Worm (Caenorhabditis elegans) whole organism, L1 larva: Measurements from ENCODE around the gene F11A10.5.

Experiments
- C34B4.2 ChIP-seq: sonication (generic microtip); optimal IDR thresholded peaks from 2 replicates; lab custom pipeline; 2017; ENCODE audit warnings: mild to moderate bottlenecking, missing genetic modification characterization, missing compliant biosample characterization
- F16B12.6 ChIP-seq: fragments of 150-350 bp; optimal IDR thresholded peaks from 2 replicates; lab custom pipeline; 2014; ENCODE audit warnings: missing biosample characterization, missing genetic modification characterization
- Y116A8C.19 ChIP-seq: sonication (generic microtip); optimal IDR thresholded peaks from 2 replicates; lab custom pipeline; 2016; ENCODE audit warnings: missing compliant biosample characterization, missing genetic modification characterization, borderline replicate concordance
- alr-1 ChIP-seq: fragments of 200-800 bp; sonication (Bioruptor generic); optimal IDR thresholded peaks from 2 replicates; lab custom pipeline; 2018; ENCODE audit warnings: borderline replicate concordance, mild to moderate bottlenecking, missing genetic modification characterization, missing compliant biosample characterization
- ama-1 ChIP-seq: fragments of 150-350 bp; optimal IDR thresholded peaks from 2 replicates; lab custom pipeline; 2014
- blmp-1 ChIP-seq: fragments of 150-350 bp; optimal IDR thresholded peaks from 2 replicates; lab custom pipeline; 2014; ENCODE audit warnings: missing biosample characterization, missing genetic modification characterization
- ceh-63 ChIP-seq: fragments of 200-800 bp; sonication (Bioruptor generic); optimal IDR thresholded peaks from 2 replicates; lab custom pipeline; 2018; ENCODE audit warnings: mild to moderate bottlenecking, missing genetic modification characterization, missing compliant biosample characterization
- ceh-8 ChIP-seq: fragments of 200-800 bp; sonication (Bioruptor generic); optimal IDR thresholded peaks from 2 replicates; lab custom pipeline; 2018; ENCODE audit warnings: mild to moderate bottlenecking, missing genetic modification characterization, moderate library complexity, missing compliant biosample characterization
- ceh-82 ChIP-seq, 3 experiments: fragments of 150-350 bp in 1 of 3; sonication (generic microtip) in 2 of 3; optimal IDR thresholded peaks; 2 replicates each; lab custom pipeline; 2014 to 2017; ENCODE audit warnings: missing biosample characterization in 3 of 3, missing genetic modification characterization in 3 of 3
- ces-1 ChIP-seq: fragments of 150-350 bp; optimal IDR thresholded peaks from 2 replicates; lab custom pipeline; 2014; ENCODE audit warnings: missing biosample characterization, missing genetic modification reagents, missing genetic modification characterization
- dpl-1 ChIP-seq, 3 experiments: fragments of 150-350 bp in 2 of 3; sonication (generic microtip) in 1 of 3; optimal IDR thresholded peaks; 2 replicates each; lab custom pipeline; 2014 to 2017; ENCODE audit warnings: missing biosample characterization in 3 of 3, missing genetic modification characterization in 3 of 3, missing genetic modification reagents in 3 of 3
- dsc-1 ChIP-seq: sonication (generic microtip); optimal IDR thresholded peaks from 2 replicates; lab custom pipeline; 2016; ENCODE audit warnings: mild to moderate bottlenecking, missing genetic modification characterization, missing compliant biosample characterization
- efl-1 ChIP-seq, 4 experiments: fragments of 150-350 bp; optimal IDR thresholded peaks in 3 of 4; peaks in 1 of 4; 1 replicate in 1 of 4; 2 replicates in 3 of 4; lab custom pipeline; 2014; ENCODE audit warnings: missing biosample characterization in 2 of 4, missing genetic modification characterization in 2 of 4, missing genetic modification reagents in 2 of 4
- efl-3 ChIP-seq: fragments of 200-800 bp; sonication (Bioruptor generic); optimal IDR thresholded peaks from 2 replicates; lab custom pipeline; 2018; ENCODE audit warnings: mild to moderate bottlenecking, missing genetic modification characterization, missing compliant biosample characterization
- egl-13 ChIP-seq: sonication (generic microtip); optimal IDR thresholded peaks from 2 replicates; lab custom pipeline; 2016; ENCODE audit warnings: missing genotype, missing genetic modification reagents, missing genetic modification characterization, missing compliant biosample characterization
- elt-2 ChIP-seq: sonication (generic microtip); optimal IDR thresholded peaks from 2 replicates; lab custom pipeline; 2016; ENCODE audit warnings: missing genetic modification characterization, mild to moderate bottlenecking, inconsistent platforms, missing compliant biosample characterization, missing genetic modification reagents
- ets-5 ChIP-seq: fragments of 200-800 bp; sonication (Bioruptor generic); IDR thresholded peaks from 2 replicates; pipeline ENCODE4 v1.3.6; 2022; ENCODE audit warnings: missing genetic modification characterization, missing compliant biosample characterization
- fkh-10 ChIP-seq: sonication (generic microtip); optimal IDR thresholded peaks from 2 replicates; lab custom pipeline; 2017; ENCODE audit warnings: missing biosample characterization, missing genetic modification reagents, missing genetic modification characterization
- fkh-4 ChIP-seq: sonication (generic microtip); optimal IDR thresholded peaks from 2 replicates; lab custom pipeline; 2016; ENCODE audit warnings: missing compliant biosample characterization, missing genetic modification characterization, borderline replicate concordance
- fkh-8 ChIP-seq: sonication (generic microtip); optimal IDR thresholded peaks from 2 replicates; lab custom pipeline; 2016; ENCODE audit warnings: mild to moderate bottlenecking, missing genetic modification characterization, missing compliant biosample characterization
- hpl-2 ChIP-seq: fragments of 150-350 bp; optimal IDR thresholded peaks from 2 replicates; lab custom pipeline; 2014; ENCODE audit warnings: missing biosample characterization, missing genetic modification reagents, missing genetic modification characterization
- isw-1 ChIP-seq: fragments of 200-800 bp; sonication (Bioruptor generic); IDR thresholded peaks from 2 replicates; pipeline ENCODE4 v1.3.6; 2022; ENCODE audit warnings: missing genetic modification characterization, missing compliant biosample characterization
- jun-1 ChIP-seq: fragments of 150-350 bp; optimal IDR thresholded peaks from 2 replicates; lab custom pipeline; 2014; ENCODE audit warnings: missing biosample characterization, missing genetic modification reagents, missing genetic modification characterization
- lin-13 ChIP-seq: fragments of 150-350 bp; optimal IDR thresholded peaks from 2 replicates; lab custom pipeline; 2014; ENCODE audit warnings: missing biosample characterization, missing genetic modification reagents, missing genetic modification characterization
- lin-14 ChIP-seq: fragments of 200-800 bp; sonication (Bioruptor generic); optimal IDR thresholded peaks from 2 replicates; lab custom pipeline; 2018; ENCODE audit warnings: mild to moderate bottlenecking, missing genetic modification characterization, moderate library complexity, missing compliant biosample characterization
- lin-15B ChIP-seq: fragments of 150-350 bp; sonication (generic microtip); optimal IDR thresholded peaks from 3 replicates; lab custom pipeline; 2014; ENCODE audit warnings: missing biosample characterization, missing genetic modification characterization
- lin-35 ChIP-seq, 2 experiments: fragments of 150-350 bp; optimal IDR thresholded peaks; 2 replicates each; lab custom pipeline; 2014; ENCODE audit warnings: missing biosample characterization in 2 of 2, missing genetic modification characterization in 2 of 2, missing genetic modification reagents in 2 of 2
- lin-39 ChIP-seq: fragments of 150-350 bp; optimal IDR thresholded peaks from 2 replicates; lab custom pipeline; 2014; ENCODE audit warnings: missing biosample characterization, missing genetic modification reagents, missing genetic modification characterization
- lsy-2 ChIP-seq, 2 experiments: fragments of 150-350 bp; optimal IDR thresholded peaks; 2 replicates each; lab custom pipeline; 2014; ENCODE audit warnings: missing biosample characterization in 2 of 2, missing genetic modification characterization in 2 of 2
- nhr-11 ChIP-seq: fragments of 150-350 bp; optimal IDR thresholded peaks from 2 replicates; lab custom pipeline; 2014; ENCODE audit warnings: missing biosample characterization, missing genetic modification characterization
- nhr-237 ChIP-seq: fragments of 150-350 bp; optimal IDR thresholded peaks from 2 replicates; lab custom pipeline; 2014; ENCODE audit warnings: missing biosample characterization, missing genetic modification characterization
- nhr-47 ChIP-seq: sonication (generic microtip); optimal IDR thresholded peaks from 2 replicates; lab custom pipeline; 2016; ENCODE audit warnings: mild to moderate bottlenecking, missing genetic modification characterization, moderate library complexity, missing compliant biosample characterization
- nhr-71 ChIP-seq: sonication (generic microtip); optimal IDR thresholded peaks from 2 replicates; lab custom pipeline; 2016; ENCODE audit warnings: mild to moderate bottlenecking, missing genetic modification characterization, moderate library complexity, missing compliant biosample characterization
- nhr-76 ChIP-seq: sonication (generic microtip); optimal IDR thresholded peaks from 2 replicates; lab custom pipeline; 2017; ENCODE audit warnings: missing biosample characterization, missing genetic modification characterization
- nhr-77 ChIP-seq: fragments of 150-350 bp; optimal IDR thresholded peaks from 2 replicates; lab custom pipeline; 2014; ENCODE audit warnings: missing biosample characterization, missing genetic modification characterization
- nhr-85 ChIP-seq: sonication (generic microtip); peaks from one replicate; lab custom pipeline; 2016; ENCODE audit warnings: missing genetic modification characterization, inconsistent platforms, missing compliant biosample characterization
- pag-3 ChIP-seq: sonication (generic microtip); optimal IDR thresholded peaks from 2 replicates; lab custom pipeline; 2017; ENCODE audit warnings: missing genetic modification characterization, mild to moderate bottlenecking, missing compliant biosample characterization, antibody characterized with exemption, borderline replicate concordance; ENCODE audit not compliant: insufficient read depth
- pax-3 ChIP-seq: fragments of 200-800 bp; sonication (Bioruptor generic); optimal IDR thresholded peaks from 2 replicates; lab custom pipeline; 2018; ENCODE audit warnings: mild to moderate bottlenecking, missing genetic modification characterization, moderate library complexity, missing compliant biosample characterization
- skn-1 ChIP-seq: fragments of 150-350 bp; optimal IDR thresholded peaks from 2 replicates; lab custom pipeline; 2014; ENCODE audit warnings: missing biosample characterization, missing genetic modification characterization
- snpc-4 ChIP-seq: fragments of 150-350 bp; optimal IDR thresholded peaks from 2 replicates; lab custom pipeline; 2014; ENCODE audit warnings: missing biosample characterization, missing genetic modification characterization
- sox-4 ChIP-seq: sonication (generic microtip); optimal IDR thresholded peaks from 2 replicates; lab custom pipeline; 2016; ENCODE audit warnings: missing genetic modification characterization, missing compliant biosample characterization
- sptf-1 ChIP-seq: fragments of 150-350 bp; optimal IDR thresholded peaks from 2 replicates; lab custom pipeline; 2014; ENCODE audit warnings: missing biosample characterization, missing genetic modification characterization
- sup-37 ChIP-seq: fragments of 200-800 bp; sonication (Bioruptor generic); optimal IDR thresholded peaks from 2 replicates; lab custom pipeline; 2018; ENCODE audit warnings: mild to moderate bottlenecking, missing genetic modification characterization, missing compliant biosample characterization
- tbx-2 ChIP-seq: sonication (generic microtip); optimal IDR thresholded peaks from 2 replicates; lab custom pipeline; 2016; ENCODE audit warnings: missing genetic modification characterization, missing compliant biosample characterization
- unc-130 ChIP-seq: fragments of 150-350 bp; optimal IDR thresholded peaks from 2 replicates; lab custom pipeline; 2017; ENCODE audit warnings: missing biosample characterization, missing genetic modification characterization, inconsistent platforms
- unc-30 ChIP-seq: sonication (generic microtip); optimal IDR thresholded peaks from 2 replicates; lab custom pipeline; 2017; ENCODE audit warnings: missing biosample characterization, missing genetic modification characterization
- unc-86 ChIP-seq: sonication (generic microtip); optimal IDR thresholded peaks from 2 replicates; lab custom pipeline; 2016; ENCODE audit warnings: missing genetic modification characterization, missing compliant biosample characterization
- unc-98 ChIP-seq: fragments of 200-800 bp; sonication (Bioruptor generic); IDR thresholded peaks from 2 replicates; pipeline ENCODE4 v1.3.6; 2022; ENCODE audit warnings: missing genetic modification characterization, missing compliant biosample characterization
- vab-15 ChIP-seq: sonication (generic microtip); optimal IDR thresholded peaks from 2 replicates; lab custom pipeline; 2017; ENCODE audit warnings: missing genotype, mild to moderate bottlenecking, missing genetic modification characterization, missing compliant biosample characterization
- xbp-1 ChIP-seq: sonication (generic microtip); optimal IDR thresholded peaks from 2 replicates; lab custom pipeline; 2016; ENCODE audit warnings: missing genetic modification characterization, missing compliant biosample characterization
- zag-1 ChIP-seq: fragments of 150-350 bp; optimal IDR thresholded peaks from 2 replicates; lab custom pipeline; 2014; ENCODE audit warnings: missing biosample characterization, missing genetic modification characterization
- ztf-4 ChIP-seq: fragments of 150-350 bp; optimal IDR thresholded peaks from 2 replicates; lab custom pipeline; 2014; ENCODE audit warnings: missing biosample characterization, missing genetic modification characterization

Gene F11A10.5

DNA sequence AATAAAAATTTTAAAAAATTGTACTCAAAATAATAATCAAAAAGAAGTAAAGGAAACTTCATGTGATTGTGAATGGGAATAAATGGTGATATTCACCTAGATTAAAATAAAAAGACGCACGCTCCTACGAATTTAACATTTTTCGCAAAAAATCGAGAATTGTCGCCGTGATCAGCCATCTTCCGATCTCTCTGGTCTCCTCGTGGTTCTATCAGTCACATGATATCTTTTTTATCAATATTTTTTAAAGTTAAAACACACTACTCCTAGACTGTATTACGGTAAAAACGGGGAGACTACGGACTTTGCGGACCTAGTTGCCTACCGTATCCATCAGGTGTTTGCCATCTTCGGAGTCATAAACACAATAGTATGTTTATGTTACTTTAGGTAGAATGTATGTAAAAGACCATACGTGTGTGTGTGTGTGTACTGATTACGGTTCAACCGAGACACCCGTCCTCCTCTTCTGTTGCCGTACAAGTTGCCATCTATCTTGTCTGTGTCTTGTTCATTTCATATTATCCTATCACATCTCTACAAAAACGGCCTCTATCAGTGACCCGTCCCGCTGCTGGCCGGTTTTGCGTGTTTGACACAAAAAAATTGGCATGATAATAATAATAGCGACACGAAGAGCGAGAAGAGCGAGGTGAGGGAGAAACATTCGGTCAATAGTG is 47.3 kb upstream of the F11A10.5 start, which contains the start of gene T12G3.2:
Gene T12G3.2 (minus strand): TSS at position 444 of the 680 bp plus-strand sequence.
- TF ChIP-seq ama-1 (no peak), blmp-1 (tag; lab: Kevin White, UChicago) (peak; percentile 20), dpl-1 (GFP tag; optimal IDR thresholded peaks at IDR 0.05; lab: Kevin White, UChicago) (no peak), nhr-237 (no peak), nhr-77 (tag; lab: Kevin White, UChicago) (no peak), sup-37 (no peak), fkh-10 (no peak), ceh-63 (GFP tag; lab: Kevin White, UChicago) (no peak), dsc-1 (no peak), ztf-4 (no peak), nhr-47 (tag; lab: Kevin White, UChicago) (no peak), efl-1 (optimal IDR thresholded peaks at IDR 0.05; lab: Kevin White, UChicago) (no peak), efl-1 (GFP tag; optimal IDR thresholded peaks at IDR 0.05 in 1 of 2; lab: Kevin White, UChicago) (peak in 1 of 2 experiments; percentile 82), lin-14 (GFP tag; lab: Kevin White, UChicago) (peak; percentile 60), nhr-11 (tag; lab: Kevin White, UChicago) (no peak), xbp-1 (tag; lab: Kevin White, UChicago) (no peak), unc-130 (tag; lab: Kevin White, UChicago) (no peak), lin-35 (GFP tag; optimal IDR thresholded peaks at IDR 0.05; lab: Kevin White, UChicago) (peak in 1 of 2 experiments; percentile 52), egl-13 (no peak), vab-15 (tag; lab: Kevin White, UChicago) (no peak), lsy-2 (tag; optimal IDR thresholded peaks at IDR 0.05; lab: Kevin White, UChicago) (peak in 1 of 2 experiments; percentile 50), hpl-2 (GFP tag; lab: Kevin White, UChicago) (no peak), C34B4.2 (tag; lab: Kevin White, UChicago) (no peak), fkh-4 (no peak), zag-1 (tag; lab: Kevin White, UChicago) (no peak), skn-1 (no peak), efl-3 (no peak), pag-3 (tag; lab: Kevin White, UChicago) (no peak), elt-2 (tag; lab: Kevin White, UChicago) (peak; percentile 74), unc-30 (tag; lab: Kevin White, UChicago) (no peak), ceh-82 (tag; optimal IDR thresholded peaks at IDR 0.05; lab: Kevin White, UChicago) (no peak), lin-13 (no peak), alr-1 (tag; lab: Kevin White, UChicago) (no peak), sox-4 (tag; lab: Kevin White, UChicago) (no peak), snpc-4 (tag; lab: Kevin White, UChicago) (no peak), F16B12.6 (tag; lab: Kevin White, UChicago) (no peak), nhr-85 (tag; lab: Kevin White, UChicago) (peak; percentile 86), nhr-76 (tag; lab: Kevin White, UChicago) (no peak), unc-86 (tag; lab: Kevin White, UChicago) (no peak), ets-5 (GFP tag; lab: Robert Waterston, UW) (no peak), fkh-8 (tag; lab: Kevin White, UChicago) (no peak), Y116A8C.19 (tag; lab: Kevin White, UChicago) (no peak), pax-3 (tag; lab: Kevin White, UChicago) (no peak), ceh-8 (GFP tag; lab: Kevin White, UChicago) (no peak), sptf-1 (tag; lab: Kevin White, UChicago) (no peak), unc-98 (no peak), tbx-2 (tag; lab: Kevin White, UChicago) (no peak), lin-39 (no peak), ces-1 (GFP tag; lab: Kevin White, UChicago) (no peak), jun-1 (tag; lab: Kevin White, UChicago) (no peak), isw-1 (GFP tag; lab: Robert Waterston, UW) (no peak), nhr-71 (peak; percentile 52), lin-15B (tag; lab: Kevin White, UChicago) (no peak)
